Fruit fly (Drosophila melanogaster) whole organism: ENCODE results near the gene RpS7.

ENCODE experiments used
- CG8478 ChIP-seq: fragments of >200 bp; optimal IDR thresholded peaks from 2 replicates; lab custom pipeline; 2018; ENCODE audit warnings: inconsistent platforms
- Dll ChIP-seq: fragments of >200 bp; optimal IDR thresholded peaks from 2 replicates; lab custom pipeline; 2017
- EcR ChIP-seq, 2 experiments: fragments of >200 bp; optimal IDR thresholded peaks; 2 replicates each; lab custom pipeline; 2017; ENCODE audit warnings: missing biosample characterization in 2 of 2, missing genetic modification characterization in 2 of 2, missing genetic modification reagents in 2 of 2
- pan ChIP-seq: fragments of >200 bp; optimal IDR thresholded peaks from 2 replicates; lab custom pipeline; 2017
- psq ChIP-seq: fragments of >200 bp; optimal IDR thresholded peaks from 2 replicates; lab custom pipeline; 2017
- usp ChIP-seq: fragments of >200 bp; optimal IDR thresholded peaks from 2 replicates; lab custom pipeline; 2017; ENCODE audit warnings: missing biosample characterization, missing genetic modification characterization, mixed read lengths

The RpS7 gene

DNA sequence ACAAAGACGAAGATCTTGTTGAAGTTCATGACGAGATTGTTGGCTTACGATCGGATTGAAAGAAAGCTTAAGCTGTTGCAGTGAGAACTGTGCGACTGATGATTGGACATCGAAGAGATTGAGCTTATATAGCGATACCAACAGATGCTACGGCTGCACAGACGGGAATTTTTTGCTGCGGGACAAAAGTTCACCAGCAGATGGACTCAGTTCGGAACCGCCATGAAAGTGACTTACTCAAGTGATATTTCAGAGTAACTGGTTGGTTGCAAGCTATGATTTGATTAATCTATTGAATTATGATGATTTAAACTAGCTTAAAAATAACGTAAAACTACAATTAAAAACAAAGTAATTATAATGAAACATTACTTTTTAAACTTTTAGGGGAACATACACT, 4.9 kb upstream of the RpS7 start, which contains the start of gene CecB:
Gene CecB (minus strand): TSS at position 101 of the 400 bp plus-strand sequence.
- no peak for TF ChIP-seq pan
- TF ChIP-seq psq (lab: Kevin White, UChicago) = no peak
- TF ChIP-seq EcR (GFP tag; optimal IDR thresholded peaks at IDR 0.05; lab: Kevin White, UChicago) = no peak
- TF ChIP-seq CG8478 = no peak
- TF ChIP-seq Dll (lab: Kevin White, UChicago) = no peak
- no peak for TF ChIP-seq usp (GFP tag; lab: Kevin White, UChicago)

DNA sequence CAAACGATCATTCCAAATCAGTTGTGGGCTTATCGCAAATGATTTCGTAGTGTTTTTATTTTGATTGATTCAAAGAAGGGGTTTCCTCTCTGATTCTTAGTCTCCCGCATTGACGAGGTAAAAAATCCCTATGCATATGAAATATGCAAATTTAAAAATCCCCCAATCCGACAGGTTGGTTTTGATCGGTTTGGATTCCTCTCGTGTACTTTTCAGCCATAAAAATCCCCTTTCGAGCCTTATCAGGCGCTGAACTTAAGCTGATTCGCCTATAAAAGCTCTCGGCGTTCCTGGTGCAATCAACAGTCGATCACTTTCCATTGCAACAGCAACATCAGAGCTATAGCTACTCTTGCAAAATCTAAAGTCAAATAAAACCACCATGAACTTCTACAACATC, 3.0 kb upstream of the RpS7 start, which contains the start of gene CecA2:
Gene CecA2 (plus strand): TSS at position 301 of the 400 bp plus-strand sequence.
- TF ChIP-seq EcR (GFP tag; optimal IDR thresholded peaks at IDR 0.05; lab: Kevin White, UChicago) (no peak), psq (lab: Kevin White, UChicago) (no peak), usp (GFP tag; lab: Kevin White, UChicago) (no peak), CG8478 (no peak), pan (no peak), Dll (lab: Kevin White, UChicago) (no peak)

DNA sequence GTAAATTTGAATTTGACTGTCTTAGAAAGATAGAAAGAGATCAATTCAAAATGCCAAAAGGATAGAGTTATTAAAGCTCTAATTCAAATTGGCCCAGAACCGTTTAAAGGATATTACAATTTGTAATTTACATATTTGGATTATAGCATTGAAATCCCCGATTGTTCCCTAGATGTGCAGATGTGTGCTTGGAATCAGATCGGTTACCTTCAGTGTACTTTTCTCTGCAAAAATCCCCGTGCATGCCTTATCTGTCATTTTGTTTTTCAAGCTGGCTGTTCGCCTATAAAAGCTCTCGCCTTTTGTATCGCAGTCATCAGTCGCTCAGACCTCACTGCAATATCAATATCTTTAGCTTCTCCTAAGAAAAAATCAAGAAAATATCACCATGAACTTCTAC, 1.7 kb upstream of the RpS7 start, which contains the start of gene CecA1:
Gene CecA1 (plus strand): TSS at position 315 of the 400 bp plus-strand sequence.
- TF ChIP-seq CG8478 (no peak), Dll (lab: Kevin White, UChicago) (no peak), pan (no peak), psq (lab: Kevin White, UChicago) (no peak), usp (GFP tag; lab: Kevin White, UChicago) (no peak), EcR (GFP tag; optimal IDR thresholded peaks at IDR 0.05; lab: Kevin White, UChicago) (no peak)

DNA sequence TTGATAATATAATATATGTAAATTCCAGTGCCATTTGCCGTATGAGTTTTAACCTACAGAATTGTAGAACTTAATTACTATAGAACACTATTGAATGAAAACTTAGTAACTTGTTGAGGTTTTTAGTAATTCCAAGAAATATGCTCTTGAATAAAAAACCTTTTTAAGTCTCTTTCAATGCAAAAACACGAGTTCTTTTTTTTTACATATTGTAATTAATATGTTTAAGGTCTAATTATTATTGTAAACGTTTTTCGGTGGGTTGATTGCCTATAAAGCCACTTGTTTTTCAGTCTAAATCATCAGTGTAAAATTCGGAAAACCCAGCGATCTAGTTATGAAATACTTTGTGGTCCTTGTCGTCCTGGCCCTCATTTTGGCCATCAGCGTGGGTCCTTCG, 828 bp upstream of the RpS7 start, which contains the start of gene Anp:
Gene Anp (plus strand): TSS at position 301 of the 400 bp plus-strand sequence.
- TF ChIP-seq CG8478 (no peak), EcR (GFP tag; optimal IDR thresholded peaks at IDR 0.05; lab: Kevin White, UChicago) (no peak), pan (no peak), Dll (lab: Kevin White, UChicago) (no peak), psq (lab: Kevin White, UChicago) (no peak), usp (GFP tag; lab: Kevin White, UChicago) (no peak)

DNA sequence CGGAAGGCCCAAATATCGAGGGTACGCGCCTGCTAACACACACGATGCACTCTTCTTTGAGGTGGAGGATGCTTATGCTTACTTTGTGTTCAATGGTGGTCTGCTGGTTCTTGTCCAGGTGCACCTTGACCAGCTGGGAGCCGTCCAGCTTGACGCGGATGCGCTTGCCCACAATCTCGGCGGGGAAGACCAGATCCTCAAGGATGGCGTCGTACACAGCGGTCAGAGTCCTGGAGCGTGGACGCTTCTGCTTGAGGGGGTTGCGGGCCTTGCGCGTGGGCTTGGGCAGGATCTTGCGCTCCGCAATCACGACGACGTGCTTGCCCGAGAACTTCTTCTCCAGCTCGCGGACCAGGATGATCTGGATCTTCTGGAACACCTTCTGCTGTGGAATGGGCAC, 809 bp downstream of the RpS7 start:
- TF ChIP-seq CG8478 (no peak), usp (GFP tag; lab: Kevin White, UChicago) (no peak), Dll (lab: Kevin White, UChicago) (no peak), psq (lab: Kevin White, UChicago) (no peak), pan (no peak)

DNA sequence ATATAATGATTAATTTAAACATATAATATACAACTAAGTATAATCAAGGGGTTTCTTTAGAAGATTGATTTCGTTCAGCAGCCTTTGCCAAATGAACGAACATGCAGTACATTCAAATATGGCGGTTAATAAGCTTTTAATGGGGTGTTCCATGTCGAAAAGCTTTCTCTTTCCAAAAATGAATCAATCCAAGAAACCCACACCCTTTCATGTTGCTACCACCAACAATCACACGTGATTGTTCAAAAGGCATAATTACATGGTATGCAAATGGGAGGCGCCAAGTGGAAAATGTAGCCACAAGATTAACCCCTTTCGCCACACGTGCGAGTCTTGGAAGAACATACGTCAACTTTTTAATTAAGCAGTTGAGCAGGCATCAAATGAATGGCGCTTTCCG, 2.9 kb downstream of the RpS7 start:
- TF ChIP-seq CG8478 (no peak), Dll (lab: Kevin White, UChicago) (no peak), usp (GFP tag; lab: Kevin White, UChicago) (no peak), psq (lab: Kevin White, UChicago) (no peak), pan (no peak), EcR (GFP tag; optimal IDR thresholded peaks at IDR 0.05; lab: Kevin White, UChicago) (no peak)

DNA sequence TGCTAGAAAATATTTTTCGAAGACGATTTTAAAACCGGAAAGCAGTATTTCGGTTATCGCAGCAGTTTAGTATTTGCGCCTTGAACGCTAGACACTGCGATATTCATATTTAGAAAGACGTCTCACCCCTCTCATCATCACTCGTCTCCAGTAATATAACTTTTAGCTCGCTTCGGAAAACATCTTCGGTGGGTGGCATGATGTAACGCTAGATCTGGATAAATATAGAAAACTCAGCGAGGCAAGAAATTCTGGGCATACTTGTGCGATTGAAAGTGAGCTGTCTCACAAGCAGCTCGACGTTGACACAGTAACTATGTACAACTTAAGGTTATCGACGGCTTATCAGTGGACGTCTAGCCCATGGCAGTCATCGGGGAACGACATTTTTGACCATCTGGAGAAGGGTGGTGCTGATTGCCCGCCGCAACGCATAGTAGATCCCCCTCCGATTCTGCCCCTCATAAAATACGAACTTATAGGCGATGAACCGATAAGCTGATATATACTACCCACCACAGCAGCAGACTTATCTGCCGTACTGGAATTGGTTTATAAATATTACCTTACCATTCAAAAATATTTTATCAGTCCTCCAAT, 4.7 kb downstream of the RpS7 start:
- TF ChIP-seq CG8478 (no peak), psq (lab: Kevin White, UChicago) (no peak), pan (no peak), Dll (lab: Kevin White, UChicago) (no peak), EcR (GFP tag; optimal IDR thresholded peaks at IDR 0.05; lab: Kevin White, UChicago) (no peak), usp (GFP tag; lab: Kevin White, UChicago) (no peak)

DNA sequence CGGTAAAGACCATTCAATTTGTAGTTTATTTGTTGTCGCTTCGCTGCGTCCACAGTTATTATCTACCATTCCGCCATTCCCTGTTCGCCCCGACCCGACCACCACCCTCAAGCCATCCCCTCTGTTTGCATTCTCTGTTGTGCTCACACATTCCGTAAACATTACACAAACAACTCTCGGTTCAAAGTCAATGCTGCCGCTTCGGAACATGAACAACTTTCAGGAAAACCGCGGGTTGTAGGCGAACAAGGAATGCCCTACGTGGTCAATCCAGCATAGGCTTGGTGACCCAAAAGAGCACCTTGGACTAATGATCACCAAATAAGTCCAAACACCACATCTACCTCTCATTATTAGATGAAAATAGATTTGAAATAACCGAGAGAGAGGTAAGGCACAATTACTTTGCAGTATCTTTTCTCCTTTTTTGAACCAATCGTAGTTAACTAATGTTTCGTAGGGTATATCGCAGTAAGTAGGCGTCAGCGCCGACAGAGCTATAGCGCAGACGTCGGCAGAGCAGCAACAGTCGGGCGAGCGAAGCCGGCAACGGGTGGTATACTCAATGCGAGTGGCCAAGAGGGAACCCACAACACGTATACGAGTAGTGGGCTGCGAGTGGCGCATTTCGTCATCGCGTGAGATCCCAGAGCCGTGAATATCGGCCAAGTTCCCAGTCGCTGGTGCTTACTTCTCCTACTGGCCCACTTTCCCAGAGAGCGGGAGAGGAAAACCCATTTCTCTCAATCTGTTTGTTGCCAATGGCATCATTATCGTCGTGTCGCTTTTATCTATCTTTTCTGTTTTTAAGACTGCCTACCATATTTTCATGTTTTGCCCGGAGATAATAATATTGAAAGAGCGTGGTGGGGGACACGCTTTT, 5.5 kb downstream of the RpS7 start:
- no peak for TF ChIP-seq CG8478
- TF ChIP-seq psq (lab: Kevin White, UChicago) = no peak

DNA sequence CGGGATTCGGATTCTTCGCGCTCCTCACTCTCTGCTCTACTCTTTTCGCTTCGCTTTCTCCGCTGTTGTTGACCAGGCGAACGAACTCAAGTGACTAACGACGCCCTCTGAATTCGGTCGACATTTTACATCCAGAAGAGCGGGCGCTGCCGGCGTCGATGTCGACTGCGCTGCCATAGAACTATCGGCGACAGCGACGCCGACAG, 6.0 kb downstream of the RpS7 start, which contains the start of gene CG9743:
Gene CG9743 (minus strand): TSS at position 101 of the 206 bp plus-strand sequence.
- no peak for TF ChIP-seq psq (lab: Kevin White, UChicago)
- TF ChIP-seq pan = no peak
- TF ChIP-seq usp (GFP tag; lab: Kevin White, UChicago) = no peak
- no peak for TF ChIP-seq CG8478
- no peak for TF ChIP-seq Dll (lab: Kevin White, UChicago)
- TF ChIP-seq EcR (GFP tag; optimal IDR thresholded peaks at IDR 0.05; lab: Kevin White, UChicago) = no peak

DNA sequence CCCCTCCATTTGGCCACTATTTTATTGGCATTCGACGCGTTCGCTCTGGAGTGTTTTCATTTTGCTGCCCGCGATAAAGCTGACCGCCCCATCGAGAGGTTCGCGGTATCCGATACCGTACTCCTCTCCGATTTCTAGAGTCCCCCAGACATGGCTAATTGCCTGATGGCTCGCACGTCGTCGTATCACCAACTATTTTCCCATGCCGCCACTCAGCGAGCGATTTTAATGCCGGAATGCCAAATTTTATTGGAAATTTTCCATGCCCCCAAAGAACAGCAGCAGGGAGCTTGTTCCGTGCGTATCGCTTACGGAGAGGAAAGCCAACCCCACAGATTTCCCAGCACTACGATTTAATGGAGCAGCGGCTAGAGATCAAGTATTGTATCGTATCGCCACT, 7.8 kb downstream of the RpS7 start:
- TF ChIP-seq EcR (GFP tag; optimal IDR thresholded peaks at IDR 0.05; lab: Kevin White, UChicago) (no peak), Dll (lab: Kevin White, UChicago) (no peak), usp (GFP tag; lab: Kevin White, UChicago) (no peak), CG8478 (no peak), psq (lab: Kevin White, UChicago) (no peak), pan (no peak)

DNA sequence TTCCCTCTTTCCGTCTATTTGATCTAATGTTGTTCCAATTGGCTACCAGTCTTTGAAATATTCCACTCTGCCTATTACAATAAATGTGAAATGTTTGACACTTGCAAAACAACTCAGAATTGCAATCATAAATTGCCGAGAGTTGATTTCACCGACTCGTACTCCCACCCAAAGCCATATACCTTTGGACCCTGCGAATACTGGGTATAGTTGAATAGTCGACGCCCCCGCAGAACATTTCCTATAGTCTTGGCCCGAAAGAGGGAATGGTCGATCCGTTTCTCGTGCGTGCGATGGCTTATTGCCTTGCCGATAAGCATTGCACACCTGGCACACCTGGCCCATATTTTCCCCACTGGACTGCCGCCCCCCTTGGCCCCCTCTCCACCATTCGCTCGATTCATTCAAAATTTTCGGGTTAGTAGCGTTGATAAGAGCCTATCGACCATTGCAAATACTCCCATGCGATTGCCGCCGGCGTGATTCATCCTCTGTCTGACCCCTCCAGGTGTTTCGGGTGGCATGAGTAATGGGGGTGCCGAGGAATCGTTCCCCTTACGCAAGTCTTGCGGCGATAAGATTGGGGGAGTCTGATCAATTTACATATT, 8.6 kb downstream of the RpS7 start:
- TF ChIP-seq EcR (GFP tag; optimal IDR thresholded peaks at IDR 0.05; lab: Kevin White, UChicago) (no peak), pan (no peak), Dll (lab: Kevin White, UChicago) (no peak), usp (GFP tag; lab: Kevin White, UChicago) (no peak), CG8478 (no peak), psq (lab: Kevin White, UChicago) (no peak)

DNA sequence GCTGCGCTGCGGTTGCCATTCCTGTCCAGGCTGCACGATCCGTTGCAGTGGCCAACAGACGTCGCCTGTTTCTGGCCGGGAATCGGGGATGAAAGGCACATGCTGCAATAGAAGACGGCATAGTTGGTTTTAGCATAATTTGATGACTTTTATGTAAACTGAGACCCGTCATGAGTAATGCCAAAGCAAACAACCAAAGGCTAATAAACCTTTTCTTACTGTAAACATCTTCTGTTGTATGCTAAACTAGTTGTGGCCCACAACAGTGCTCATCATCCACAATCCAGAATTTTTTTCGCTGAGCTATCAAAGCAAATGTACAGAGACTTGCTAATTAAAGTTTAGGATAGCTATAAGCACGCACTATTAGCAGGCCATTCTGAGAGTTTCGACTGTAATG, 10.0 kb downstream of the RpS7 start:
- TF ChIP-seq pan (no peak), CG8478 (no peak), usp (GFP tag; lab: Kevin White, UChicago) (no peak), Dll (lab: Kevin White, UChicago) (no peak), psq (lab: Kevin White, UChicago) (no peak), EcR (GFP tag; optimal IDR thresholded peaks at IDR 0.05; lab: Kevin White, UChicago) (no peak)
